Worm (Caenorhabditis elegans): Measurements from ENCODE around the gene plp-2.

DNA sequence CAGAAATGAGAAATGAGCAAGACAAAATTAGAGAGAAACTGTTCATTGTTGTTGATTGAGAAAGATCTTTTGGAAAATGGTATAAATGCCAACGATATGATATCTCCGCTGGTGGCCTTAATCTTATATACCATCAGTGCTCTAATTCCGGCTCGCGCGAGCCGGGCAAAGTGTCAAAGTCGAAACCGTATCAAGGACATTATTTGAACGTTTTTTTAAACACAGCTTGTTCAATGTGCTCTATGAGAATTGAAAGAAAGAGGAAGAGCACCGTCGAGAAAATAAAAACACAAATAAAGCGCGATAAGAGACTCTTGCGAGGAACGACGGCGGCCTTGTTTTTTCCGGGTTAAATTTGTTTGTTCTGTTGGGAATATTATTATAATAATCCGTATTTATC, 21.1 kb downstream of the plp-2 start, which contains the start of gene idpp-3:
- no peak for TF ChIP-seq ceh-13 (GFP tag; optimal IDR thresholded peaks at IDR 0.05)
- no peak for TF ChIP-seq F13C5.2 (tag; optimal IDR thresholded peaks at IDR 0.05)
- no peak for TF ChIP-seq sea-1 (GFP tag; conservative IDR thresholded peaks at IDR 0.05)
- no peak for TF ChIP-seq tbx-11 (GFP tag; IDR thresholded peaks at IDR 0.05)
- no peak for TF ChIP-seq ama-1 (optimal IDR thresholded peaks at IDR 0.05)
- TF ChIP-seq hnd-1 (tag; optimal IDR thresholded peaks at IDR 0.05) = no peak

Measured in whole organism, early embryonic.